Fruit fly (Drosophila melanogaster) whole organism, embryonic: Measurements from ENCODE around the gene msb1l.

Source experiments
- CG10959 ChIP-seq: fragments of 200-800 bp; sonication (Bioruptor generic); IDR thresholded peaks from 2 replicates; pipeline ENCODE4 v1.3.6; 2022; ENCODE audit warnings: missing biosample characterization, missing genetic modification characterization
- CG11560 ChIP-seq: fragments of 200-800 bp; sonication (Bioruptor generic); IDR thresholded peaks from 3 replicates; pipeline ENCODE4 v1.3.6; 2022; ENCODE audit warnings: missing biosample characterization, missing genetic modification characterization
- CG11696 ChIP-seq: fragments of 200-800 bp; sonication (Bioruptor generic); IDR thresholded peaks from 2 replicates; pipeline ENCODE4 v1.3.6; 2022; ENCODE audit warnings: missing biosample characterization, missing genetic modification characterization
- CG1233 ChIP-seq: fragments of 200-800 bp; sonication (Bioruptor generic); optimal IDR thresholded peaks from 4 replicates; lab custom pipeline; 2018; ENCODE audit warnings: missing biosample characterization, mild to moderate bottlenecking, missing genetic modification characterization
- CG13123 ChIP-seq: fragments of 200-800 bp; sonication (Bioruptor generic); optimal IDR thresholded peaks from 2 replicates; lab custom pipeline; 2016; ENCODE audit warnings: missing biosample characterization, missing genetic modification characterization
- CG14710 ChIP-seq: fragments of 200-800 bp; sonication (Bioruptor generic); optimal IDR thresholded peaks from 3 replicates; lab custom pipeline; 2019; ENCODE audit warnings: missing biosample characterization, mild to moderate bottlenecking, missing genetic modification characterization, moderate library complexity
- CG15011 ChIP-seq: fragments of 200-800 bp; sonication (Bioruptor generic); optimal IDR thresholded peaks from 3 replicates; lab custom pipeline; 2018; ENCODE audit warnings: missing biosample characterization, mild to moderate bottlenecking, missing genetic modification characterization
- CG15073 ChIP-seq: fragments of 200-800 bp; sonication (Bioruptor generic); optimal IDR thresholded peaks from 2 replicates; lab custom pipeline; 2016; ENCODE audit warnings: missing biosample characterization, missing genetic modification characterization
- CG1603 ChIP-seq: fragments of 200-800 bp; sonication (Bioruptor generic); optimal IDR thresholded peaks from 2 replicates; lab custom pipeline; 2019; ENCODE audit warnings: missing biosample characterization, mild to moderate bottlenecking, missing genetic modification characterization, moderate library complexity
- CG17186 ChIP-seq: fragments of 200-800 bp; sonication (Bioruptor generic); optimal IDR thresholded peaks from 3 replicates; lab custom pipeline; 2017; ENCODE audit warnings: missing biosample characterization, missing genetic modification reagents, missing genetic modification characterization
- CG17612 ChIP-seq: fragments of 200-800 bp; sonication (Bioruptor generic); IDR thresholded peaks from 2 replicates; pipeline ENCODE4 v1.3.6; 2022; ENCODE audit warnings: missing biosample characterization, missing genetic modification characterization
- CG18262 ChIP-seq: fragments of 200-800 bp; optimal IDR thresholded peaks from 3 replicates; lab custom pipeline; 2019; ENCODE audit warnings: missing biosample characterization, mild to moderate bottlenecking, missing genetic modification characterization, moderate library complexity
- CG2712 ChIP-seq: fragments of 200-800 bp; optimal IDR thresholded peaks from 3 replicates; lab custom pipeline; 2019; ENCODE audit warnings: missing biosample characterization, mild to moderate bottlenecking, missing genetic modification characterization, moderate library complexity
- CG2875 ChIP-seq: fragments of 200-800 bp; sonication (Bioruptor generic); optimal IDR thresholded peaks from 2 replicates; lab custom pipeline; 2017; ENCODE audit warnings: missing biosample characterization, mild to moderate bottlenecking, missing genetic modification characterization, missing genetic modification reagents
- CG31365 ChIP-seq: fragments of 200-800 bp; sonication (Bioruptor generic); optimal IDR thresholded peaks from 2 replicates; lab custom pipeline; 2018; ENCODE audit warnings: missing biosample characterization, mild to moderate bottlenecking, missing genetic modification characterization
- CG32767 ChIP-seq: fragments of 200-800 bp; sonication (Bioruptor generic); IDR thresholded peaks from 2 replicates; pipeline ENCODE4 v1.3.6; 2022; ENCODE audit warnings: missing biosample characterization, missing genetic modification characterization
- CG6254 ChIP-seq: fragments of 200-800 bp; sonication (Bioruptor generic); optimal IDR thresholded peaks from 3 replicates; lab custom pipeline; 2017; ENCODE audit warnings: mild to moderate bottlenecking, missing biosample characterization, missing genetic modification reagents, missing genetic modification characterization
- CG9797 ChIP-seq: fragments of 200-800 bp; sonication (Bioruptor generic); optimal IDR thresholded peaks from 3 replicates; lab custom pipeline; 2018; ENCODE audit warnings: missing biosample characterization, mild to moderate bottlenecking, missing genetic modification characterization
- D19A ChIP-seq: fragments of 200-800 bp; optimal IDR thresholded peaks from 3 replicates; lab custom pipeline; 2019; ENCODE audit warnings: missing biosample characterization, mild to moderate bottlenecking, missing genetic modification characterization, moderate library complexity
- Dad ChIP-seq: fragments of 200-800 bp; sonication (Bioruptor generic); optimal IDR thresholded peaks from 3 replicates; lab custom pipeline; 2016; ENCODE audit warnings: missing biosample characterization, missing genetic modification characterization
- Dip3 ChIP-seq: fragments of 200-800 bp; sonication (Bioruptor generic); optimal IDR thresholded peaks from 3 replicates; lab custom pipeline; 2016; ENCODE audit warnings: missing biosample characterization, missing genetic modification characterization
- E2f1 ChIP-seq: fragments of 200-800 bp; sonication (Bioruptor generic); IDR thresholded peaks from 2 replicates; pipeline ENCODE4 v1.3.6; 2022; ENCODE audit warnings: missing biosample characterization, missing genetic modification characterization
- Fer1 ChIP-seq: fragments of 200-800 bp; sonication (Bioruptor generic); optimal IDR thresholded peaks from 2 replicates; lab custom pipeline; 2017; ENCODE audit warnings: missing biosample characterization, mild to moderate bottlenecking, missing genetic modification characterization
- HLH54F ChIP-seq: fragments of 200-800 bp; sonication (Bioruptor generic); optimal IDR thresholded peaks from 3 replicates; lab custom pipeline; 2016; ENCODE audit warnings: missing biosample characterization, missing genetic modification characterization
- NC2α ChIP-seq: fragments of 200-800 bp; sonication (Bioruptor generic); optimal IDR thresholded peaks from 2 replicates; lab custom pipeline; 2016; ENCODE audit warnings: missing biosample characterization, missing genetic modification characterization
- Nf-YC ChIP-seq: fragments of 200-800 bp; optimal IDR thresholded peaks from 3 replicates; lab custom pipeline; 2019; ENCODE audit warnings: missing biosample characterization, mild to moderate bottlenecking, missing genetic modification characterization, moderate library complexity
- Poxn ChIP-seq: fragments of 200-800 bp; sonication (Bioruptor generic); IDR thresholded peaks from 2 replicates; pipeline ENCODE4 v1.3.6; 2022; ENCODE audit warnings: missing biosample characterization, missing genetic modification characterization
- Ravus ChIP-seq: fragments of 200-800 bp; sonication (Bioruptor generic); IDR thresholded peaks from 2 replicates; pipeline ENCODE4 v1.3.6; 2022; ENCODE audit warnings: missing biosample characterization, missing genetic modification characterization
- Sin3A ChIP-seq: fragments of >200 bp; optimal IDR thresholded peaks from 2 replicates; lab custom pipeline; 2018
- Spps ChIP-seq: fragments of 200-800 bp; sonication (Bioruptor generic); optimal IDR thresholded peaks from 2 replicates; lab custom pipeline; 2018; ENCODE audit warnings: missing biosample characterization, mild to moderate bottlenecking, missing genetic modification characterization
- Xrp1 ChIP-seq: fragments of 200-800 bp; sonication (Bioruptor generic); IDR thresholded peaks from 2 replicates; pipeline ENCODE4 v1.3.6; 2022; ENCODE audit warnings: missing biosample characterization, missing genetic modification characterization
- cas ChIP-seq: fragments of 200-800 bp; sonication (Bioruptor generic); IDR thresholded peaks from 2 replicates; pipeline ENCODE4 v1.3.6; 2022; ENCODE audit warnings: missing biosample characterization, missing genetic modification characterization
- caup ChIP-seq: fragments of 200-800 bp; sonication (Bioruptor generic); optimal IDR thresholded peaks from 3 replicates; lab custom pipeline; 2017; ENCODE audit warnings: missing biosample characterization, mild to moderate bottlenecking, missing genetic modification characterization, moderate library complexity; ENCODE audit not compliant: severe bottlenecking
- chm ChIP-seq: fragments of 200-800 bp; sonication (Bioruptor generic); IDR thresholded peaks from 2 replicates; pipeline ENCODE4 v1.3.6; 2022; ENCODE audit warnings: missing biosample characterization, missing genetic modification characterization
- cwo ChIP-seq: fragments of 200-800 bp; sonication (Bioruptor generic); optimal IDR thresholded peaks from 3 replicates; lab custom pipeline; 2017; ENCODE audit warnings: missing biosample characterization, missing genetic modification characterization, mild to moderate bottlenecking, moderate library complexity, missing genetic modification reagents
- dmrt99B ChIP-seq: fragments of 200-800 bp; sonication (Bioruptor generic); optimal IDR thresholded peaks from 2 replicates; lab custom pipeline; 2018; ENCODE audit warnings: missing biosample characterization, mild to moderate bottlenecking, missing genetic modification characterization, moderate library complexity
- fru ChIP-seq: fragments of >200 bp; optimal IDR thresholded peaks from 2 replicates; lab custom pipeline; 2017
- h ChIP-seq: fragments of >200 bp; optimal IDR thresholded peaks from 2 replicates; lab custom pipeline; 2017
- pan ChIP-seq, 4 experiments: fragments of >200 bp in 3 of 4; fragments of 200-800 bp in 1 of 4; sonication (Bioruptor generic) in 1 of 4; optimal IDR thresholded peaks in 3 of 4; IDR thresholded peaks in 1 of 4; 2 replicates each; pipeline versions ENCODE4 v1.3.6 to Lab custom; 2017 to 2022; ENCODE audit warnings: missing biosample characterization in 2 of 4, missing genetic modification characterization in 2 of 4, mixed read lengths in 1 of 4
- pnt ChIP-seq: fragments of 200-800 bp; sonication (Bioruptor generic); optimal IDR thresholded peaks from 3 replicates; lab custom pipeline; 2016; ENCODE audit warnings: missing biosample characterization, missing genetic modification characterization
- rib ChIP-seq: fragments of 200-800 bp; sonication (Bioruptor generic); IDR thresholded peaks from 2 replicates; pipeline ENCODE4 v1.3.6; 2022; ENCODE audit warnings: missing biosample characterization, missing genetic modification characterization
- row ChIP-seq: fragments of 200-800 bp; sonication (Bioruptor generic); IDR thresholded peaks from 3 replicates; pipeline ENCODE4 v1.3.6; 2022; ENCODE audit warnings: missing biosample characterization, missing genetic modification characterization
- run ChIP-seq: fragments of 200-800 bp; sonication (Bioruptor generic); optimal IDR thresholded peaks from 3 replicates; lab custom pipeline; 2018; ENCODE audit warnings: missing biosample characterization, mild to moderate bottlenecking, missing genetic modification characterization
- sens ChIP-seq: fragments of 200-800 bp; sonication (Bioruptor generic); peaks from one replicate; lab custom pipeline; 2016; ENCODE audit warnings: missing biosample characterization, missing genetic modification characterization
- shn ChIP-seq: fragments of 200-800 bp; sonication (Bioruptor generic); optimal IDR thresholded peaks from 3 replicates; lab custom pipeline; 2016; ENCODE audit warnings: missing biosample characterization, missing genetic modification characterization
- sim ChIP-seq: fragments of 200-800 bp; sonication (Bioruptor generic); IDR thresholded peaks from 2 replicates; pipeline ENCODE4 v1.3.6; 2022; ENCODE audit warnings: missing biosample characterization, missing genetic modification characterization
- slou ChIP-seq: fragments of 200-800 bp; sonication (Bioruptor generic); optimal IDR thresholded peaks from 3 replicates; lab custom pipeline; 2016; ENCODE audit warnings: missing biosample characterization, missing genetic modification characterization
- slp2 ChIP-seq: fragments of 200-800 bp; sonication (Bioruptor generic); optimal IDR thresholded peaks from 2 replicates; lab custom pipeline; 2016; ENCODE audit warnings: missing biosample characterization, missing genetic modification characterization
- sr ChIP-seq: fragments of 200-800 bp; sonication (Bioruptor generic); IDR thresholded peaks from 3 replicates; pipeline ENCODE4 v1.3.6; 2022; ENCODE audit warnings: missing biosample characterization, missing genetic modification characterization
- ssp ChIP-seq: fragments of 200-800 bp; sonication (Bioruptor generic); IDR thresholded peaks from 2 replicates; pipeline ENCODE4 v1.3.6; 2022; ENCODE audit warnings: missing biosample characterization, missing genetic modification characterization
- trh ChIP-seq: fragments of 200-800 bp; sonication (Bioruptor generic); optimal IDR thresholded peaks from 2 replicates; lab custom pipeline; 2016; ENCODE audit warnings: missing biosample characterization, missing genetic modification characterization
- zf30C ChIP-seq: fragments of 200-800 bp; sonication (Bioruptor generic); optimal IDR thresholded peaks from 3 replicates; lab custom pipeline; 2018; ENCODE audit warnings: missing biosample characterization, mild to moderate bottlenecking, missing genetic modification characterization

The msb1l gene

dm6 chr2L:19533247-19533646, 44.3 kb upstream of the msb1l start, which contains the start of gene CG33116 (continued):
- TF ChIP-seq CG15011 (GFP tag; lab: Kevin White, UChicago): peak; percentile 48
- TF ChIP-seq Spps (tag; lab: Kevin White, UChicago): peak; percentile 56
- TF ChIP-seq dmrt99B: peak; percentile 86
- peak; percentile 75 for TF ChIP-seq D19A (tag; lab: Kevin White, UChicago)
- TF ChIP-seq Fer1: peak; percentile 83
- peak; percentile 23 for TF ChIP-seq CG9797 (GFP tag; lab: Kevin White, UChicago)
- TF ChIP-seq trh (GFP tag; lab: Kevin White, UChicago): peak; percentile 49
- 0 out of 2 replicates have a peak, but pooled peaks have one; percentile 54 for TF ChIP-seq CG32767
- TF ChIP-seq row (GFP tag; lab: Robert Waterston, UW): peak; percentile 79
- no peak for TF ChIP-seq sr
- peak; percentile 77 for TF ChIP-seq Xrp1
- peak; percentile 41 for TF ChIP-seq run (tag; lab: Kevin White, UChicago)
- TF ChIP-seq CG11560 (tag; lab: Robert Waterston, UW): peak; percentile 42; the same call in 1 of the 3 replicates
- peak; percentile 72 for TF ChIP-seq E2f1 (GFP tag; lab: Robert Waterston, UW)
- TF ChIP-seq Dip3 (GFP tag; lab: Kevin White, UChicago): peak; percentile 85
- TF ChIP-seq NC2α: peak; percentile 76
- TF ChIP-seq slou (GFP tag; lab: Kevin White, UChicago): peak; percentile 77
- peak; percentile 82 for TF ChIP-seq Dad (GFP tag; lab: Kevin White, UChicago)
- peak; percentile 100 for TF ChIP-seq CG11696 (GFP tag; lab: Robert Waterston, UW)
- 0 out of 2 replicates have a peak, but pooled peaks have one; percentile 52 for TF ChIP-seq sim (GFP tag; lab: Robert Waterston, UW)
- peak; percentile 92 for TF ChIP-seq HLH54F (GFP tag; lab: Kevin White, UChicago)
- peak; percentile 37 for TF ChIP-seq CG31365 (tag; lab: Kevin White, UChicago)
- TF ChIP-seq CG17186 (GFP tag; lab: Kevin White, UChicago): peak; percentile 70
- TF ChIP-seq pnt: peak; percentile 63
- peak; percentile 87 for TF ChIP-seq CG18262
- peak; percentile 70 for TF ChIP-seq CG2875 (GFP tag; lab: Kevin White, UChicago)
- no peak for TF ChIP-seq CG17612 (GFP tag; lab: Robert Waterston, UW)
- TF ChIP-seq Sin3A (lab: Kevin White, UChicago): peak; percentile 80
- no peak for TF ChIP-seq pan (optimal IDR thresholded peaks at IDR 0.05; lab: Kevin White, UChicago)
- peak in 1 of 2 experiments; percentile 80 for TF ChIP-seq pan (GFP tag; optimal IDR thresholded peaks at IDR 0.05 in 1 of 2, IDR thresholded peaks at IDR 0.05 in 1 of 2)
- peak; percentile 89 for TF ChIP-seq shn (GFP tag; lab: Kevin White, UChicago)
- TF ChIP-seq rib: peak; percentile 78
- peak; percentile 97 for TF ChIP-seq sens
- TF ChIP-seq ssp: peak; percentile 47
- TF ChIP-seq zf30C (GFP tag; lab: Kevin White, UChicago): no peak
- peak; percentile 51 for TF ChIP-seq Nf-YC (tag; lab: Kevin White, UChicago)
- TF ChIP-seq Ravus (GFP tag; lab: Robert Waterston, UW): peak; percentile 10; the same call in 1 of the 2 replicates
- peak; percentile 73 for TF ChIP-seq slp2 (GFP tag; lab: Kevin White, UChicago)
- peak; percentile 86 for TF ChIP-seq chm
- TF ChIP-seq CG14710 (tag; lab: Kevin White, UChicago): peak; percentile 78
- peak; percentile 32; the same call in 1 of the 2 replicates for TF ChIP-seq cas (GFP tag; lab: Robert Waterston, UW)
- 0 out of 2 replicates have a peak, but pooled peaks have one; percentile 32 for TF ChIP-seq CG10959 (GFP tag; lab: Robert Waterston, UW)
- peak; percentile 84 for TF ChIP-seq CG2712 (tag; lab: Kevin White, UChicago)
- no peak for TF ChIP-seq Poxn (GFP tag; lab: Robert Waterston, UW)
- TF ChIP-seq CG13123 (GFP tag; lab: Kevin White, UChicago): peak; percentile 76
- peak; percentile 62 for TF ChIP-seq CG6254 (GFP tag; lab: Kevin White, UChicago)
- TF ChIP-seq fru (lab: Kevin White, UChicago): no peak
- TF ChIP-seq cwo (GFP tag; lab: Kevin White, UChicago): peak; percentile 58
- TF ChIP-seq CG15073 (GFP tag; lab: Kevin White, UChicago): no peak
- no peak for TF ChIP-seq h (lab: Kevin White, UChicago)
- peak; percentile 82 for TF ChIP-seq caup (GFP tag; lab: Kevin White, UChicago)
- TF ChIP-seq CG1233 (GFP tag; lab: Kevin White, UChicago): peak; percentile 80
- peak; percentile 79 for TF ChIP-seq CG1603
